Fruit fly (Drosophila melanogaster): ENCODE results near the gene Syx17.

The Syx17 gene

dm6 chr3L:4421362-4421761, 18.1 kb downstream of the Syx17 start, which contains the start of gene CG15020:
Gene CG15020 (plus strand): TSS chr3L:4421662.
- TF ChIP-seq pan (optimal IDR thresholded peaks at IDR 0.05) (no peak), Dif (GFP tag; optimal IDR thresholded peaks at IDR 0.05; ENCODE audit: partially characterized antibody) (no peak), CrebA (GFP tag; optimal IDR thresholded peaks at IDR 0.05; ENCODE audit: borderline replicate concordance) (no peak), lola (GFP tag; optimal IDR thresholded peaks at IDR 0.05) (no peak), dmrt93B (GFP tag; optimal IDR thresholded peaks at IDR 0.05) (no peak), OdsH (GFP tag; optimal IDR thresholded peaks at IDR 0.05) (no peak)

dm6 chr3L:4426581-4426980, 23.3 kb downstream of the Syx17 start:
- TF ChIP-seq jim (GFP tag; optimal IDR thresholded peaks at IDR 0.05) (no peak), Myc (optimal IDR thresholded peaks at IDR 0.05) (peak; percentile 74), N (GFP tag; optimal IDR thresholded peaks at IDR 0.05) (peak; percentile 32)

- TF ChIP-seq HLH106 (tag; optimal IDR thresholded peaks at IDR 0.05) (no peak), Myc (optimal IDR thresholded peaks at IDR 0.05) (no peak), Abd-B (GFP tag; optimal IDR thresholded peaks at IDR 0.05) (no peak), tai (GFP tag; optimal IDR thresholded peaks at IDR 0.05) (no peak), OdsH (GFP tag; optimal IDR thresholded peaks at IDR 0.05) (no peak), Hnf4 (GFP tag; optimal IDR thresholded peaks at IDR 0.05) (no peak), h (GFP tag; optimal IDR thresholded peaks at IDR 0.05) (no peak), dmrt93B (GFP tag; optimal IDR thresholded peaks at IDR 0.05) (no peak), Sp1 (GFP tag; optimal IDR thresholded peaks at IDR 0.05) (no peak), sv (GFP tag; optimal IDR thresholded peaks at IDR 0.05) (no peak), br (GFP tag; optimal IDR thresholded peaks at IDR 0.05) (no peak), Dfd (GFP tag; optimal IDR thresholded peaks at IDR 0.05) (no peak), fru (GFP tag; optimal IDR thresholded peaks at IDR 0.05) (no peak), usp (GFP tag; optimal IDR thresholded peaks at IDR 0.05) (no peak), woc (GFP tag; optimal IDR thresholded peaks at IDR 0.05) (no peak), rgr (GFP tag; optimal IDR thresholded peaks at IDR 0.05) (no peak), Hr83 (GFP tag; optimal IDR thresholded peaks at IDR 0.05; ENCODE audit: poor library complexity, severe bottlenecking) (no peak)
Observed at dm6 chr3L:4428918-4429546, 25.7 kb downstream of the Syx17 start, which contains the start of gene nAChRbeta1. Gene nAChRbeta1 (plus strand): TSS chr3L:4429349.

- no peak for TF ChIP-seq Dif (GFP tag; optimal IDR thresholded peaks at IDR 0.05; ENCODE audit: partially characterized antibody)
- no peak for TF ChIP-seq dsf (GFP tag; optimal IDR thresholded peaks at IDR 0.05; ENCODE audit: borderline replicate concordance)
- TF ChIP-seq Dfd (GFP tag; optimal IDR thresholded peaks at IDR 0.05), result no peak
- TF ChIP-seq br (GFP tag; optimal IDR thresholded peaks at IDR 0.05), result no peak
- no peak for TF ChIP-seq Myc (optimal IDR thresholded peaks at IDR 0.05)
- TF ChIP-seq pan (optimal IDR thresholded peaks at IDR 0.05), result no peak
- no peak for TF ChIP-seq Hr83 (GFP tag; optimal IDR thresholded peaks at IDR 0.05; ENCODE audit: poor library complexity, severe bottlenecking)
- no peak for TF ChIP-seq lola (GFP tag; optimal IDR thresholded peaks at IDR 0.05)
- TF ChIP-seq sage (GFP tag; optimal IDR thresholded peaks at IDR 0.05), result no peak
- TF ChIP-seq fru (GFP tag; optimal IDR thresholded peaks at IDR 0.05), result no peak
- TF ChIP-seq CG32264 (GFP tag; optimal IDR thresholded peaks at IDR 0.05), result no peak
Observed at dm6 chr3L:4430331-4430730, 27.0 kb downstream of the Syx17 start.

dm6 chr3L:4431111-4431730, 27.9 kb downstream of the Syx17 start:
- TF ChIP-seq dl (GFP tag; optimal IDR thresholded peaks at IDR 0.05; ENCODE audit: insufficient read depth in 1 of 2, partially characterized antibody in 2 of 2), result no peak
- TF ChIP-seq Myc (optimal IDR thresholded peaks at IDR 0.05), result no peak

dm6 chr3L:4436421-4436820, 33.1 kb downstream of the Syx17 start, which contains the start of gene CG15021:
Gene CG15021 (plus strand): TSS chr3L:4436721.
- TF ChIP-seq Rel (GFP tag; optimal IDR thresholded peaks at IDR 0.05), result no peak
- no peak for TF ChIP-seq Rel (tag; optimal IDR thresholded peaks at IDR 0.05)
- no peak for TF ChIP-seq CG32264 (GFP tag; optimal IDR thresholded peaks at IDR 0.05)
- TF ChIP-seq Sp1 (GFP tag; optimal IDR thresholded peaks at IDR 0.05), result no peak
- TF ChIP-seq woc (GFP tag; optimal IDR thresholded peaks at IDR 0.05), result no peak
- no peak for TF ChIP-seq foxo (GFP tag; optimal IDR thresholded peaks at IDR 0.05)
- no peak for TF ChIP-seq Hr78 (GFP tag; optimal IDR thresholded peaks at IDR 0.05)
- no peak for TF ChIP-seq brk (GFP tag; optimal IDR thresholded peaks at IDR 0.05)
- TF ChIP-seq rgr (GFP tag; optimal IDR thresholded peaks at IDR 0.05), result no peak
- TF ChIP-seq fru (GFP tag; optimal IDR thresholded peaks at IDR 0.05), result no peak
- no peak for TF ChIP-seq psq (GFP tag; optimal IDR thresholded peaks at IDR 0.05)
- TF ChIP-seq N (GFP tag; optimal IDR thresholded peaks at IDR 0.05), result no peak
- no peak for TF ChIP-seq dl (GFP tag; optimal IDR thresholded peaks at IDR 0.05; ENCODE audit: insufficient read depth in 1 of 2, partially characterized antibody in 2 of 2)
- no peak for TF ChIP-seq Myc (optimal IDR thresholded peaks at IDR 0.05)
- no peak for TF ChIP-seq Abd-B (GFP tag; optimal IDR thresholded peaks at IDR 0.05)
- no peak for TF ChIP-seq OdsH (GFP tag; optimal IDR thresholded peaks at IDR 0.05)
- no peak for TF ChIP-seq CrebA (GFP tag; optimal IDR thresholded peaks at IDR 0.05; ENCODE audit: borderline replicate concordance)
- TF ChIP-seq dsf (GFP tag; optimal IDR thresholded peaks at IDR 0.05; ENCODE audit: borderline replicate concordance), result no peak
